Worm (Caenorhabditis elegans) whole organism, L2 larva: Measurements from ENCODE around the gene chil-4.

Experiments
- nhr-12 ChIP-seq: fragments of 150-350 bp; optimal IDR thresholded peaks from 2 replicates; lab custom pipeline; 2014; ENCODE audit warnings: missing biosample characterization, missing genetic modification characterization
- nhr-129 ChIP-seq: fragments of 150-350 bp; optimal IDR thresholded peaks from 2 replicates; lab custom pipeline; 2014; ENCODE audit warnings: missing biosample characterization, missing genetic modification characterization

DNA sequence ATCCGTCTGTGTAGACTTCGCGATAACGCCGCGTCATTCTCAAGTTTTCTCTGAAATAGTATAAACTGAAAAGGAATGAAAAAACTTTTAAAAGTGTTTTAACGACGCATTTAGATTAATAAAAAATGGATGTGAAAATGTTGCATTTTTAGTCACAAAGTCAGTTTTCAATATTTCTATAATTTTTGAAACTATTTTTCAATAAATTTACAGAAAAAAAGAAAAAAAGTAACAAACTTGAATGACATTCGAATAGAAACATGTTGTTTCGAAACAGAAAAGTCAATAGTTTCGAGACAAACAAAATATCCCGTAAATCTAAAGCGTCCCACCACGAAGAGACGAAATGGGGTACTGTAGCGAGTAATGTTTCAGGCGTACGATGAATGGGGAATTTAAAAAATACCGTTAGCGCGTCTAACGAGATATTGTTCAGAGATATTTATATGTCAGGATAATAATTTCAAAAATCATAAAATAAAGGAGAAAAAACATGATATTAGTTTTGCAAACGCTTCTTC lies 13.5 kb downstream of the chil-4 start, which contains the start of gene rnh-1.2:
- TF ChIP-seq nhr-12 (tag; lab: Kevin White, UChicago): no peak
- TF ChIP-seq nhr-129 (tag; lab: Kevin White, UChicago): no peak
